Worm (Caenorhabditis elegans): Measurements from ENCODE around the gene ndua-7.

ndua-7 gene

ce11 chrII:13494175-13494650, at the start of gene ndua-7:
Gene ndua-7 (minus strand): TSS chrII:13494600.
- TF ChIP-seq scrt-1 (GFP tag; IDR thresholded peaks at IDR 0.05) (0 out of 2 replicates have a peak, but pooled peaks have one; percentile 21), pes-1 (GFP tag; IDR thresholded peaks at IDR 0.05) (no peak)

ce11 chrII:13542991-13543390, 48.6 kb upstream of the ndua-7 start:
- TF ChIP-seq pes-1 (GFP tag; IDR thresholded peaks at IDR 0.05) (no peak), aly-1 (tag; optimal IDR thresholded peaks at IDR 0.05) (no peak), F13C5.2 (tag; optimal IDR thresholded peaks at IDR 0.05) (no peak), tbx-37 (GFP tag; conservative IDR thresholded peaks at IDR 0.05) (no peak), hmg-4 (GFP tag; optimal IDR thresholded peaks at IDR 0.05) (no peak), ceh-13 (GFP tag; optimal IDR thresholded peaks at IDR 0.05) (no peak), tbx-11 (GFP tag; IDR thresholded peaks at IDR 0.05) (no peak), scrt-1 (GFP tag; IDR thresholded peaks at IDR 0.05) (no peak), ceh-36 (tag; optimal IDR thresholded peaks at IDR 0.05) (no peak), ama-1 (optimal IDR thresholded peaks at IDR 0.05) (no peak), tra-4 (tag; optimal IDR thresholded peaks at IDR 0.05) (no peak), sea-1 (GFP tag; conservative IDR thresholded peaks at IDR 0.05) (no peak), B0310.2 (tag; optimal IDR thresholded peaks at IDR 0.05) (no peak), hmbx-1 (tag; optimal IDR thresholded peaks at IDR 0.05) (no peak), hnd-1 (tag; optimal IDR thresholded peaks at IDR 0.05) (no peak), ets-7 (tag; optimal IDR thresholded peaks at IDR 0.05) (no peak), flt-1 (GFP tag; IDR thresholded peaks at IDR 0.05) (no peak)

- TF ChIP-seq tbx-37 (GFP tag; conservative IDR thresholded peaks at IDR 0.05) (no peak), hnd-1 (tag; optimal IDR thresholded peaks at IDR 0.05) (no peak), hmbx-1 (tag; optimal IDR thresholded peaks at IDR 0.05) (no peak), hmg-4 (GFP tag; optimal IDR thresholded peaks at IDR 0.05) (no peak), B0310.2 (tag; optimal IDR thresholded peaks at IDR 0.05) (no peak), ceh-36 (tag; optimal IDR thresholded peaks at IDR 0.05) (no peak), tbx-11 (GFP tag; IDR thresholded peaks at IDR 0.05) (no peak), sea-1 (GFP tag; conservative IDR thresholded peaks at IDR 0.05) (no peak), F13C5.2 (tag; optimal IDR thresholded peaks at IDR 0.05) (no peak), aly-1 (tag; optimal IDR thresholded peaks at IDR 0.05) (no peak), ets-7 (tag; optimal IDR thresholded peaks at IDR 0.05) (no peak), tra-4 (tag; optimal IDR thresholded peaks at IDR 0.05) (no peak), pes-1 (GFP tag; IDR thresholded peaks at IDR 0.05) (no peak), ceh-13 (GFP tag; optimal IDR thresholded peaks at IDR 0.05) (no peak), scrt-1 (GFP tag; IDR thresholded peaks at IDR 0.05) (no peak), ama-1 (optimal IDR thresholded peaks at IDR 0.05) (no peak), flt-1 (GFP tag; IDR thresholded peaks at IDR 0.05) (no peak)
Measured at ce11 chrII:13540956-13541355, 46.6 kb upstream of the ndua-7 start, which contains the start of the genes noa-1 and Y48E1B.17. Gene noa-1 (minus strand): TSS chrII:13541056. Gene Y48E1B.17 (minus strand): TSS chrII:13541084.

- TF ChIP-seq flt-1 (GFP tag; IDR thresholded peaks at IDR 0.05), result no peak
- no peak for TF ChIP-seq hmbx-1 (tag; optimal IDR thresholded peaks at IDR 0.05)
- no peak for TF ChIP-seq aly-1 (tag; optimal IDR thresholded peaks at IDR 0.05)
- no peak for TF ChIP-seq sea-1 (GFP tag; conservative IDR thresholded peaks at IDR 0.05)
- TF ChIP-seq B0310.2 (tag; optimal IDR thresholded peaks at IDR 0.05), result no peak
- no peak for TF ChIP-seq F13C5.2 (tag; optimal IDR thresholded peaks at IDR 0.05)
- TF ChIP-seq ets-7 (tag; optimal IDR thresholded peaks at IDR 0.05), result no peak
- no peak for TF ChIP-seq hmg-4 (GFP tag; optimal IDR thresholded peaks at IDR 0.05)
- TF ChIP-seq hnd-1 (tag; optimal IDR thresholded peaks at IDR 0.05), result no peak
- TF ChIP-seq pes-1 (GFP tag; IDR thresholded peaks at IDR 0.05), result no peak
- TF ChIP-seq ceh-13 (GFP tag; optimal IDR thresholded peaks at IDR 0.05), result no peak
- no peak for TF ChIP-seq tra-4 (tag; optimal IDR thresholded peaks at IDR 0.05)
- TF ChIP-seq tbx-37 (GFP tag; conservative IDR thresholded peaks at IDR 0.05), result no peak
- no peak for TF ChIP-seq ceh-36 (tag; optimal IDR thresholded peaks at IDR 0.05)
- TF ChIP-seq ama-1 (optimal IDR thresholded peaks at IDR 0.05), result no peak
- TF ChIP-seq tbx-11 (GFP tag; IDR thresholded peaks at IDR 0.05), result no peak
- no peak for TF ChIP-seq scrt-1 (GFP tag; IDR thresholded peaks at IDR 0.05)
Measured at ce11 chrII:13531118-13531517, 36.7 kb upstream of the ndua-7 start, which contains the start of gene snx-14. Gene snx-14 (minus strand): TSS chrII:13531218.

- TF ChIP-seq hmg-4 (GFP tag; optimal IDR thresholded peaks at IDR 0.05) (no peak), pes-1 (GFP tag; IDR thresholded peaks at IDR 0.05) (no peak), ceh-36 (tag; optimal IDR thresholded peaks at IDR 0.05) (no peak), ceh-13 (GFP tag; optimal IDR thresholded peaks at IDR 0.05) (no peak), B0310.2 (tag; optimal IDR thresholded peaks at IDR 0.05) (no peak), hmbx-1 (tag; optimal IDR thresholded peaks at IDR 0.05) (no peak), ets-7 (tag; optimal IDR thresholded peaks at IDR 0.05) (no peak), flt-1 (GFP tag; IDR thresholded peaks at IDR 0.05) (no peak), tbx-37 (GFP tag; conservative IDR thresholded peaks at IDR 0.05) (no peak), aly-1 (tag; optimal IDR thresholded peaks at IDR 0.05) (no peak), sea-1 (GFP tag; conservative IDR thresholded peaks at IDR 0.05) (no peak), scrt-1 (GFP tag; IDR thresholded peaks at IDR 0.05) (no peak), tra-4 (tag; optimal IDR thresholded peaks at IDR 0.05) (no peak), tbx-11 (GFP tag; IDR thresholded peaks at IDR 0.05) (no peak), F13C5.2 (tag; optimal IDR thresholded peaks at IDR 0.05) (no peak), hnd-1 (tag; optimal IDR thresholded peaks at IDR 0.05) (no peak), ama-1 (optimal IDR thresholded peaks at IDR 0.05) (no peak)
Measured at ce11 chrII:13530657-13531056, 36.3 kb upstream of the ndua-7 start.

DNA sequence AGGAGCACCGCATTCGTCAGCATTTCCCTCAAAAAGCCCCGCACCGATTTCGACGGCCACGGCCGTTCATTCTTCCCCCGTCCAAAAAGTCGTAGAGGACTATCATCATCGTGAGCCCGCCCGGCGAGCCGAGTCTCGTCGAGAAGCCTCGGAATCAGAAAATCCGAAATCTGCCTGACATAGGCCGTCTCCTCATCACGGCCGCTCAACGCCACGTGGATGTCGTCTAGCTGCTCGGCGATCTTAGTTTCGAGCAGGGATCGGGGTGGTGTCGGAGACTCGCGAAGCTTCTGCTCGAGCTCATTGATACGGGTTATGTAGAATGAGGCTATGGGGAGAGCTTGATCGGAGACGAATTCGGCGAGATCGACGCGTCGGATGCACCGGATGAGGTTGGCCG, 34.7 kb upstream of the ndua-7 start:
- TF ChIP-seq tra-4 (tag; optimal IDR thresholded peaks at IDR 0.05), result no peak

- TF ChIP-seq tbx-11 (GFP tag; IDR thresholded peaks at IDR 0.05) (no peak), tbx-37 (GFP tag; conservative IDR thresholded peaks at IDR 0.05) (no peak), scrt-1 (GFP tag; IDR thresholded peaks at IDR 0.05) (no peak), hmbx-1 (tag; optimal IDR thresholded peaks at IDR 0.05) (no peak), hmg-4 (GFP tag; optimal IDR thresholded peaks at IDR 0.05) (peak; percentile 8), B0310.2 (tag; optimal IDR thresholded peaks at IDR 0.05) (no peak), sea-1 (GFP tag; conservative IDR thresholded peaks at IDR 0.05) (no peak), ama-1 (optimal IDR thresholded peaks at IDR 0.05) (peak; percentile 61)
Measured at ce11 chrII:13521977-13522404, 27.6 kb upstream of the ndua-7 start.

Measured in whole organism, early embryonic.